Fruit fly (Drosophila melanogaster): ENCODE results near the gene Det.

Det gene

DNA sequence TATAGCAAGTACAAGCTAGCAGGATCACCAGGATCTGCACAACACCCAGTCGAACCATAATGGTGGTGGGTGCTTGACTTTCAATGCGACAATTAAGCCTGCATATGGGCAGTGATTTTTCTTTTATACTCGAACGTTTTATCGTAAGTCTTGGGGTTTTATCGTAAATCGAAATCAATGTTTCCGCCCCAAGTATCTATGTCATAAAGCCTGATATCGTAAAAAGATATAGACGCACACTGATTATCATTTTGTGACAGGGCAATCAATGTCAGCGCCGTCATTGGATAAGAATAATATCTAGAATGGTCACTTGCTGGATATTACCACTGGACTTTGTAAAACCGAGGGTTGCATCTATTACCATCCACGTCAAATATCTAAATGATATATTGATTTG, 19.1 kb upstream of the Det start, which contains the start of gene CG17475:
TSS of gene CG17475 (minus strand) at position 101 of the 400 bp plus-strand sequence.
- TF ChIP-seq noc (tag; optimal IDR thresholded peaks at IDR 0.05) = no peak

DNA sequence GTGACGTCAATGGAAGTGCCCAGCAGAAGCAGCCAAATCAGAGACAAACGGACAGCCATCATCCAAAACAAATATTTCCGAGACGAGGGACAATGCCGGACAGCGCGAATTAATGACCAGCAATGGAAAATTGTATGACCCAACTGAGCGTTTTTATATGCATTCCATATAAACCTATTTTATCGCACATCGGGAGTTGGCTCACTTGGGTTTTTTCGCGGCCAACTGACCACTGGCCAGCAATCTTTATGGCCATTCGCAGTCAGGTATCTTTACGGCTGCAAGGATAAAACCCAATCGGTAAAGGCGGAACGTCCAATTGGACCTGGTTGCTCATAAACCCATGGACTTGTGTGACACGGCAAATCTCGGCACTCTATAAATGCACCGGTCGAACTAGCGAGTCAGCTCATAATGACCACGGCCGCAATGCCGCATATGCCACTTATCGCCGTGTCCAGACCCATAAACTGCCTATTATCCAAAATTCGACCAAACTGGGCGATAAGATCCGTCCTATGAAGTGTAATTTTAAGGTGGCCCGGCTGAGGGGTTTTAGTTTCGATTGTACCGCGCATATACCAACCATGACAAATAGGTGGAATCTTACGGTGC, 17.3 kb upstream of the Det start, which contains the start of the genes CG4053 and CG31266:
TSS of gene CG4053 (minus strand) at position 101 of the 615 bp plus-strand sequence.
TSS of gene CG31266 (plus strand) at position 565 of the 615 bp plus-strand sequence.
- TF ChIP-seq noc (tag; optimal IDR thresholded peaks at IDR 0.05) = no peak

DNA sequence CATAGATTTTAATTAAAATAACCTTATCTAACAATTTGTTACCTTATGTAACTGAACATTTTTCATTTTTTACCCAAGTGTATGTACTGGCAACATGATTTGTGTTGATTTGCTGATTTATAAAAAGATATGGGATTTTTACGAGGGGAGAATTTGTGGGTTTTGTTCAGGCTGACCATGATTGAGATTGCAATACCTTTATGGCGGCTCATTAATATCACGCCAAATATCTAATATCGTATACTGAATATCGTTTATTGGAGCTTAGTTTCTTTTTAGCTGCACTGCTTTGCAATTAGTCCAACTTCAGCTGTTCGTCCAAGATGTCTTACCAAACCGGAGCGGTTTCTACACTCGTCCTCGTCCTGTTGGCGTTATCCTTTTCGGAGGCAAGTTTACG, 15.6 kb upstream of the Det start, which contains the start of gene CG31267:
TSS of gene CG31267 (plus strand) at position 301 of the 400 bp plus-strand sequence.
- no peak for TF ChIP-seq noc (tag; optimal IDR thresholded peaks at IDR 0.05)

DNA sequence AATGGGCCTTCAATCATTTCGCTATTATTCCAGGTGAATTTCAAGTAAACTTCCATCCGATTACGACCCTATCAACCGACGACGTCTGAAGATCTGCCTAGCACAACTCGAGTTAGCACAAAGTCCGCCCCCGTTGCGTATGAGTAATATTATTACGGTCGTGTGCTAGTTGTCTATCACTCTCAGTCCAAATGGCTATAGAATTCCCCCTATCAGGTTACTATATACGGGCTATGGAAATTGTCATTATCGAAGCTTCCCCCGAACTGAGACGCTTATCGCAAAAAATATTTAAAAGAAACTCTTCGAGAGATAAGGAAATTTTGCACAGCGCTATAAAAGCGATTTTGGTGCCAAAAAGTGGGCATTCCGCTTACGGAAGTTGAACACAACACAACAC, 13.7 kb upstream of the Det start, which contains the start of gene CG5246:
TSS of gene CG5246 (plus strand) at position 365 of the 400 bp plus-strand sequence.
- peak; percentile 12 for TF ChIP-seq noc (tag; optimal IDR thresholded peaks at IDR 0.05)

DNA sequence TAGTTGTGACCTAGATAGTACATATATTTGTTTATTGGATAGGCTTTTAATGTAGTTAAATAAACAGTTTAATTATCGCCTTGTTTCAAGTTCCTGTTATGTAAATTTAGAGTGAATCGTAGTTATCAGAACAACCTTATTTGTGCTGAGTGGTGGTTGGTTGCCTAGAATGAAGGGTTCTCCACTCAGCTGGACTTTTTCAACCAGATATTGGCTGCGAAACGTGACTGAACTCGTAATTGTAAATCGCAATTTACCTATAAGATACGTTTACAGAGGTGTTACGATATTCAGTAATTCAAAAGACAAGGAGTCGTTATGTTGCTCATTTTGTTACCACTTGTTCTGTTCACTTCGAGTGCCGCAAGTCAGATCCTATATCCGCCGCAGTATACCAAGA, 11.9 kb upstream of the Det start, which contains the start of gene CG5255:
TSS of gene CG5255 (plus strand) at position 301 of the 400 bp plus-strand sequence.
- no peak for TF ChIP-seq noc (tag; optimal IDR thresholded peaks at IDR 0.05)

DNA sequence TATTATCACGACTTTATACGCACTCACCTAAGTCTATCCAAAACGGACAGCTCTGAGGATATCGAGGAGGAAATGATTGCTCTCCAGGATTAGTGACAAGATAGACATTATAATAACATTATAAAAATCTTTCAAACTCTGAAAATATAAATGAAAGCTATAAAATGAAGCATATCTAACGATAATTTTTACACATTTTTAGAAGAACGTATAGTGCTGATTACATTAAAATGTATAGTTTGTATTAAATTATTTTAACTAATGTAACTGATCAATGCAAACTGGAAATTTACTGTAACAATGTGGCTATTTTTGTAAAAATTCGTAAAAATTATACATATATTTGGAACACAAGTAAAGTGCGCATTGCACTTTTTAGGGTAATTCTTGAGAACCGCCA, 10.8 kb upstream of the Det start, which contains the start of gene CG5265:
TSS of gene CG5265 (plus strand) at position 301 of the 400 bp plus-strand sequence.
- TF ChIP-seq noc (tag; optimal IDR thresholded peaks at IDR 0.05) = no peak

DNA sequence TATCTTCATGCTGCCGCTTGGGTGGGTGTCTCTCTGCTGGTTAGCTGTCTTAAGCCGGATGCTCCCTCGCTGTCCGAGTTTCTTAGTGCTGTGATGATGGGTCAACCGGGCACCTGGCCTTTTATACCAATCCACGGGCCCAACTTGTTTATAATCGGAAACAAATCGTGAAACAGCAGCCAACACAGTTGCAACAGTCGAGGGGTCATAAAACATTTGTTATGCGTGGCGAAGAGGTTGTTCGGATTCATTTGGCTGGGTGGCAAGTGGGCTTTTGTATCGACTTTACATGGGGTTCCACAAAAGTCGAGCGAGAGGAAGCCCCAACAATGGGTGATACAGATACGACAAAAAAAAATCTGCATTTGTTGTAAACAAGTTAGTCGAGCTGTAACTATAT, 7.2 kb upstream of the Det start, which contains the start of gene TwdlW:
TSS of gene TwdlW (minus strand) at position 101 of the 400 bp plus-strand sequence.
- no peak for TF ChIP-seq noc (tag; optimal IDR thresholded peaks at IDR 0.05)

DNA sequence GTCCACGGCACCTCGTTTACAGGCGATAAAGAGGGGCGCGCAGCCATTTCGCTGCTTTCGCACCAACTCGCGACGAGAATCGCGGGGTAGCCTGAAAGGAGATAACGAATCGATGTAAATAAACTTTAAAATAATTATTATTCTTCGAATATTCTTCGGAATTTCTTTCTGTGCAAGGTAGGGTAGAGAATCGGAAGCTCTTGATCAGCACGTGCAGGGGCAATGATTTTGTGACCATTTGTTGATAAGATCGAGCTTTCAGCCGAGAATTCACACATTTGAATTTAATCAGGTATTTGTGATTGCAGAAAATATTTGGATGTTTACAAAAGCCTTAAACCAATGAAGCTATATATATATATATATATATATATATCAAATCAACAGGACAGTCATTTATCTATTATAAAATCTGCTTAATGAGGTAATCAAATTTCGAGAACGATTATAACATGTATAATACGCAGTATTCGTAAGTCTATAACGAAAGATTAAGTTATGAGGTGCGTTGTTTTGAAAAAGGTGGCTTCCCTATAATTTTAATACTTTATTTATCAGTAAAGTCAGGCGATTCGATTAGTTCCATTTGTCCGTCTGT, 1.7 kb upstream of the Det start:
- TF ChIP-seq noc (tag; optimal IDR thresholded peaks at IDR 0.05) = no peak

DNA sequence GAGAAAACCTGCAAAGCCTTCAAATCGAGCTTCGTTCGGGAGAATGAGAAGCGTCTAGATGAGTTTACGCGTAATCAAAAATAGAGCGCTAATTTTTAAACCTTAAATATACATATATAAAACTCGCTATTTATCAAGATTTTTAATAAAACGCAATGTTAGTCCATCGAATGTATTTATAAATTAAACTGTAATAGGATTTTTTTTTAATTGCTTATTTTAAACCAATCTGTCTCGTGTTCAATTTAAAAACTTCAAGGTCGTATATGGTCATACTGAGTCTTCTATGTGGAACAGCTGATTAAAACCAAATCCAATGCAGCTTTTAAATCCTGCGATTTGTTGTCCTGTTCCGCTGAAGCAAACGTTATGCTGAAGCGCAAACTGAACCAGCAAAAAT, 820 bp downstream of the Det start, which contains the start of gene Smug:
TSS of gene Smug (plus strand) at position 301 of the 400 bp plus-strand sequence.
- no peak for TF ChIP-seq noc (tag; optimal IDR thresholded peaks at IDR 0.05)

DNA sequence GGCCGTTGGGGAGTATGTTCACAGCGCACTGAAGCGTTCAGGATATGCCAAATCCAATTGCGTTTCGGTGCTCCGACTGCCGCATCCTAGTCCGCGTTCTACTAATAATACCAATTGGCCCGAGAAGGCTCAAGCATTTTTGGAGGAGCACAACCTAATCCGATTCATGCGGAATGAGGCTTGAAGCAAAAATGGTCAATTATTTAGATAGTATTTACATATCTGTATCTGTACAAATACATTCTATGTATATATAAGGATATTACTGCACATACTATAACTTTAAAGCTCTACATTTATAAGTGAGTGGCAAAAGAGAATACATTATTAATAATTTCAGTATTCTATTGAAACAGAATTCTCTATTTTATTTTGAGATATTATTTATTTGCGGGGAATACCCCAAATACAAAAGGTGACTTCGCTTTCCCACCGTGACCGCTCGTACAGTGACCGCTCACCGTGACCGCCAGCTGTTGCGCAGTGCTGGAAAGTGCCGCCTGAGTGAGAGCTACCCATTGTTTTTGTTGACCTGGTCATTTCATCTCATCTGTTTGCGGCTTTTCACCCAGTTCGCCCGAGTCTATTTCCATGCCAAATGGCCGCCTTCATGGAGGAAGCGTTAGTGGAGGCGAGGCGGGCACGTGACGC, 2.0 kb downstream of the Det start, which contains the start of gene CG5292:
TSS of gene CG5292 (plus strand) at position 486 of the 651 bp plus-strand sequence.
- TF ChIP-seq noc (tag; optimal IDR thresholded peaks at IDR 0.05) = no peak

DNA sequence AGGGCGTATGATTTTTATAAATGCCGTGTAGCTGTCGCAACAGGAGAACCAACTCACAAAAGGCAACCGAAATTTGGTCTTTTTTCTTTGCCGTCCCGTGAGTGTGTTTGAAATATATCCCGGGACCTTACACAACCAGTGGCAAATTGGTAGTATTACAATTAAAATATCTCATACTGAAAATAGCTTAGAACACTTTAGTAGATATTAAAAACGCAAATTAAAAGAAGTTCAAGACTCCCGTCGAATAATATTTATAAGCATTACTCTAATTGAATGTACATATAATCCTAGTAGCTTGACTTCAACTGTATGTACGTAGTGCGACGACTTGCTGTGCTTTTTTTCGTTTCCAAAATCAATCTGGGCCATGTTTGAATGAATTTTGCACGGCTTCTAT, 28.7 kb downstream of the Det start:
- TF ChIP-seq noc (tag; optimal IDR thresholded peaks at IDR 0.05) = no peak

DNA sequence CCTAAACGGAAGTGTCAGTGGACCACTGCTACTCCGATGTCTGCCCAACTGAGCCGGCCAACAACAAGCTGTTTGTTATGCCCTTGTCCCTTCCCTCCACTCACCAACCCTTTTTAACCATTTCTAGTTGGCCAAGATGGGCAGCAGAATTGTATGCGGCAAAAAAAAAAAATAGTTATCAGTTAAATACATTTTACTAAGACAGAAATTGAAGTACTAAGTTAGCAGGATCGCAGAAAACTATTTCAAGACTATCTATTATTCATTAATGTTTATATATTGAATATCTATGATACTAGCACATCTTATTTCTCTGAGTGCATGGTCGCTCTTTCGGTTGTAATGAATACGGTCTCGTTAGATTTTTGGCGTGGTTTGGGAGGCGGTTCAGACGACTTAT, 42.5 kb downstream of the Det start:
- no peak for TF ChIP-seq noc (tag; optimal IDR thresholded peaks at IDR 0.05)

DNA sequence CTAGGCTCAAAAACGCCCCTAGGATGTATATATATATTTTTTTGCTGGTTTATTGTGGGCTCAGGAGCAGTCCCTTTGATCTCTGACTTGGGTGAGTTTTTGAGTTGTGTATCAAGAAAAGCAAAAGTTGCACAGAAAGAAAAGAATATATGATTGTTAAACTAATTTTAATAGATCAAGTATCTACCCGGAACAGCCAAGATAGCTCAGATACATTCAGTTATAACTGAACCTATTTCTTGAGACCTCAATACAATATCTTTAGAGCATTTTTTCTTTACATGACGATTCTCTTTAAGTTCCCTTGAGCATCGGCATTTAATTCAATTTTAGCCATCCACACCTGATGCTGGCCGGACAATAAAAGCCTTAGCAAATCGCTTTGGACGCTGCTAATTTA, 44.2 kb downstream of the Det start:
- TF ChIP-seq noc (tag; optimal IDR thresholded peaks at IDR 0.05) = no peak

DNA sequence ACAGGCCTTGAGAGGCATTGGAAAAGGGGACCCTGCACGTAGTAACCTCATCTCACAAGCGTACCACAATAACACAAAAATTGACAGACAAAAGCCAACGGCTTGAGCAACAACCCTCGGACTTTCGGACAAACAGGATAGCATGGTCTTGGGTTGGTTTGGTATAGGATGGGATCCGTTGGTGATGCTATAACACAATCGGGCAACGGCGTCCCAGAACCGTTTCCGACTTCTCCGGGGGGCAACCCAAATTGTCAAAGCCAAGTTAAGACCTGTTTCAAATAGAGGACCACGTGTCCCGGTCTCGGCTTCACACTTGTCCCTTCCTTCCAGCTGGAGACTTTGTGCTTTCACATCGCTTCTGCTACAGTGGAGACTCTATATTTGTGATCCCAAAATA, 48.1 kb downstream of the Det start:
- no peak for TF ChIP-seq noc (tag; optimal IDR thresholded peaks at IDR 0.05)

All from whole organism, larva.